Fruit fly (Drosophila melanogaster) whole organism, adult: ENCODE results near the gene tkv.

Experiments used
- CG12768 ChIP-seq: fragments of 200-800 bp; sonication (Bioruptor generic); optimal IDR thresholded peaks from 2 replicates; lab custom pipeline; 2017; ENCODE audit warnings: missing biosample characterization, missing genetic modification characterization, mild to moderate bottlenecking, moderate library complexity, missing genetic modification reagents
- CG1620 ChIP-seq: fragments of 200-800 bp; sonication (Bioruptor generic); optimal IDR thresholded peaks from 2 replicates; lab custom pipeline; 2016; ENCODE audit warnings: missing biosample characterization, missing genetic modification characterization
- CG5204 ChIP-seq: fragments of 200-800 bp; sonication (Bioruptor generic); optimal IDR thresholded peaks from 2 replicates; lab custom pipeline; 2016; ENCODE audit warnings: missing biosample characterization, missing genetic modification characterization
- CG7045 ChIP-seq: fragments of 200-800 bp; sonication (Bioruptor generic); optimal IDR thresholded peaks from 2 replicates; lab custom pipeline; 2017; ENCODE audit warnings: missing biosample characterization, mild to moderate bottlenecking, missing genetic modification characterization
- CG7101 ChIP-seq: fragments of 200-800 bp; sonication (Bioruptor generic); optimal IDR thresholded peaks from 2 replicates; lab custom pipeline; 2018; ENCODE audit warnings: missing biosample characterization, mild to moderate bottlenecking, missing genetic modification characterization, moderate library complexity
- Hr96 ChIP-seq: fragments of 200-800 bp; sonication (Bioruptor generic); optimal IDR thresholded peaks from 2 replicates; lab custom pipeline; 2016; ENCODE audit warnings: missing biosample characterization, missing genetic modification characterization
- bab1 ChIP-seq: fragments of 200-800 bp; sonication (Bioruptor generic); optimal IDR thresholded peaks from 3 replicates; lab custom pipeline; 2019; ENCODE audit warnings: missing biosample characterization, mild to moderate bottlenecking, missing genetic modification characterization, moderate library complexity
- cic ChIP-seq: fragments of 200-800 bp; sonication (Bioruptor generic); optimal IDR thresholded peaks from 2 replicates; lab custom pipeline; 2017; ENCODE audit warnings: missing biosample characterization, mild to moderate bottlenecking, missing genetic modification characterization, moderate library complexity
- cnc ChIP-seq, 2 experiments: fragments of >200 bp; optimal IDR thresholded peaks; 2 replicates each; lab custom pipeline; 2017
- kay ChIP-seq: fragments of 200-800 bp; sonication (Bioruptor generic); peaks from one replicate; lab custom pipeline; 2016; ENCODE audit warnings: missing biosample characterization, missing genetic modification characterization, borderline replicate concordance
- pad ChIP-seq: fragments of 200-800 bp; sonication (Bioruptor generic); optimal IDR thresholded peaks from 3 replicates; lab custom pipeline; 2017; ENCODE audit warnings: missing biosample characterization, missing genetic modification characterization, mild to moderate bottlenecking, moderate library complexity, missing genetic modification reagents
- tj ChIP-seq: fragments of 200-800 bp; sonication (Bioruptor generic); optimal IDR thresholded peaks from 3 replicates; lab custom pipeline; 2017; ENCODE audit warnings: missing biosample characterization, mild to moderate bottlenecking, missing genetic modification characterization, moderate library complexity
- toe ChIP-seq: fragments of 200-800 bp; sonication (Bioruptor generic); optimal IDR thresholded peaks from 2 replicates; lab custom pipeline; 2016; ENCODE audit warnings: missing biosample characterization, missing genetic modification characterization

DNA sequence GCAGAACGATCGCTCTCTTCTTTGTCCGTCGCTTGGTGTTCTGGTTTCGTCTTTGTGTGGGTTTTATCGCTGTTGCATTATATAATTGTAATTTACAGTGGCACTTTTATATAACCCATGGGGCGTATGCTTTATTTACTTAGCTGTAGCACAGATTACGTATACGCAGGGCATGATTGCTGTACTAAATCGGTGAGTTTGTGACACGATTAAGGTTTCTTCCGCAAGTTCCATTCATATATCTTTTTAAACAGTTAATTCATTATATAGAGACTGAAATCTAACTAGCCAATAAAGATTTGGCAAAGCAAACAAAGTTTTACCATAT, 24.0 kb upstream of the tkv start:
- TF ChIP-seq CG12768 (GFP tag; lab: Kevin White, UChicago): no peak
- no peak for TF ChIP-seq cnc (optimal IDR thresholded peaks at IDR 0.05; lab: Kevin White, UChicago)
- TF ChIP-seq kay (GFP tag; lab: Kevin White, UChicago): no peak
- TF ChIP-seq pad (GFP tag; lab: Kevin White, UChicago): no peak
- no peak for TF ChIP-seq CG1620 (GFP tag; lab: Kevin White, UChicago)
- TF ChIP-seq CG7045 (GFP tag; lab: Kevin White, UChicago): no peak
- no peak for TF ChIP-seq CG5204 (GFP tag; lab: Kevin White, UChicago)
- no peak for TF ChIP-seq CG7101 (tag; lab: Kevin White, UChicago)
- no peak for TF ChIP-seq Hr96 (GFP tag; lab: Kevin White, UChicago)
- no peak for TF ChIP-seq tj
- TF ChIP-seq bab1 (GFP tag; lab: Kevin White, UChicago): no peak
- TF ChIP-seq toe: no peak
- TF ChIP-seq cic: no peak
